Worm (Caenorhabditis elegans) whole organism, early embryonic: ENCODE results near the gene Y51H4A.23.

ENCODE experiments used
- F13C5.2 ChIP-seq: sonication (generic microtip); optimal IDR thresholded peaks from 2 replicates; lab custom pipeline; 2017; ENCODE audit warnings: mild to moderate bottlenecking, missing genetic modification characterization, inconsistent platforms, missing compliant biosample characterization
- ama-1 ChIP-seq: fragments of 150-350 bp; optimal IDR thresholded peaks from 2 replicates; lab custom pipeline; 2014
- ceh-36 ChIP-seq: sonication (generic microtip); optimal IDR thresholded peaks from 2 replicates; lab custom pipeline; 2016; ENCODE audit warnings: missing genetic modification characterization, inconsistent platforms, missing compliant biosample characterization
- flt-1 ChIP-seq: fragments of 200-800 bp; sonication (Bioruptor generic); IDR thresholded peaks from 2 replicates; pipeline ENCODE4 v1.3.6; 2022; ENCODE audit warnings: missing genetic modification characterization, missing compliant biosample characterization
- hmg-4 ChIP-seq: fragments of 200-800 bp; sonication (Bioruptor generic); optimal IDR thresholded peaks from 2 replicates; lab custom pipeline; 2018; ENCODE audit warnings: mild to moderate bottlenecking, missing genetic modification characterization, missing compliant biosample characterization
- tbx-11 ChIP-seq: fragments of 200-800 bp; sonication (Bioruptor generic); IDR thresholded peaks from 2 replicates; pipeline ENCODE4 v1.3.6; 2022; ENCODE audit warnings: missing genetic modification characterization, missing compliant biosample characterization
- tbx-37 ChIP-seq: fragments of 200-800 bp; sonication (Bioruptor generic); conservative IDR thresholded peaks from 2 replicates; pipeline ENCODE4 v1.3.6; 2022; ENCODE audit warnings: missing genetic modification reagents, missing genetic modification characterization, missing compliant biosample characterization
- tra-4 ChIP-seq: sonication (generic microtip); optimal IDR thresholded peaks from 2 replicates; lab custom pipeline; 2017; ENCODE audit warnings: missing genetic modification characterization, missing compliant biosample characterization

DNA sequence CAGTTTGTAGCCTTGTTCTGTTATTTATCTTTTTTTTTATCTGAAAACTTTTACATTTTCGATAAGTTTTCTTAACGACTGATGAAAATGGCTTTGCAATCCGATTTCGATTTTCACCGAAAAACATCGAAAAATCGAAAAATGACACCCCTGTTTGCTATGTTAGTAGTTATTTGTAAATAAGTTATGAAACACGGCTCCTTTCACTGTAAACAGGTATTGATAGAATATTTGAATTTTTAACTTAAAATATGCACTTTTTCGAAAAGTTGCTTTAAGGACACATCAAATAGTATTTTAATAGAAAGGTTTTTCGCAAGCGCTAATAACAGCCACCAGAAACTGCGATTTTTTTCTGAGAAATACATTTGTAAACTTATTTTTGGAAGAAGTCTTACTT is 26.3 kb upstream of the Y51H4A.23 start:
- no peak for TF ChIP-seq ama-1 (lab: Kevin White, UChicago)
- TF ChIP-seq ceh-36 (tag; lab: Kevin White, UChicago), result no peak
- TF ChIP-seq flt-1 (GFP tag; lab: Robert Waterston, UW), result no peak
- no peak for TF ChIP-seq tra-4
- no peak for TF ChIP-seq tbx-11 (GFP tag; lab: Robert Waterston, UW)
- TF ChIP-seq tbx-37, result no peak
- TF ChIP-seq F13C5.2 (tag; lab: Kevin White, UChicago), result no peak
- TF ChIP-seq hmg-4 (GFP tag; lab: Kevin White, UChicago), result no peak
